Fruit fly (Drosophila melanogaster): ENCODE data around the gene CG8032.

CG8032 gene

DNA sequence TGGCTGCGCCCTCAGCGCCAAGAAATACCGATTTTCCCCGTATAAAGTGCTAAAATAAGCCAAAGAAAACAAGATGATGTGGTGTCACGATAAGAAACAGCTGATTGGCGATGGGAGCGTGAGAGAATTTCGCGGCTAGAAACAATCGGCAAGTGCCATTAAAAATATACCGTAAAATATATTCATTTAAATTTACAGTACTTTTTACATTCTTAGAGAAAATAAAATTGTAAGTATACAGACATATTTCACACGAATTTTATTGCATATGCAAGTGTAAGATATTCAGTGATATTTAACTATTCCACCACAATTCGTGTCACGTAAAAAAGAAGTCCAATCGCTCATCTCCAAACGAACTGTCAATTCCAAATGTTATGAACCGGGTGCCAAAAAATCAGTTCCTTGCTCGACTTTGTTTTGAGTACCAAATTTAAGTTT lies 12.7 kb downstream of the CG8032 start, which contains the start of the genes Unc50, CG11755 and CG8043 (continued):
- TF ChIP-seq gce (GFP tag; IDR thresholded peaks at IDR 0.05), result no peak
- TF ChIP-seq CG18599 (GFP tag; optimal IDR thresholded peaks at IDR 0.05), result no peak
- TF ChIP-seq jumu (GFP tag; optimal IDR thresholded peaks at IDR 0.05), result peak; percentile 70
- TF ChIP-seq otp (GFP tag; IDR thresholded peaks at IDR 0.05), result no peak
- peak; percentile 34; the same call in 1 of the 2 replicates for TF ChIP-seq CG1024 (GFP tag; IDR thresholded peaks at IDR 0.05)
- no peak for TF ChIP-seq salm (tag; optimal IDR thresholded peaks at IDR 0.05)
- TF ChIP-seq Vsx1 (GFP tag; optimal IDR thresholded peaks at IDR 0.05), result no peak
- TF ChIP-seq disco-r (GFP tag; optimal IDR thresholded peaks at IDR 0.05), result peak; percentile 53
- TF ChIP-seq CG17359 (tag; optimal IDR thresholded peaks at IDR 0.05), result peak; percentile 68
- no peak for TF ChIP-seq kah (GFP tag; optimal IDR thresholded peaks at IDR 0.05)
- no peak for TF ChIP-seq CG1832 (GFP tag; optimal IDR thresholded peaks at IDR 0.05)
- TF ChIP-seq dati (GFP tag; IDR thresholded peaks at IDR 0.05), result no peak
- TF ChIP-seq CG30431 (GFP tag; optimal IDR thresholded peaks at IDR 0.05), result no peak
- TF ChIP-seq slou (GFP tag; optimal IDR thresholded peaks at IDR 0.05), result peak; percentile 78
- TF ChIP-seq CG17186 (GFP tag; optimal IDR thresholded peaks at IDR 0.05), result peak; percentile 75
- TF ChIP-seq abd-A (tag; optimal IDR thresholded peaks at IDR 0.05), result no peak
- TF ChIP-seq CG8765 (GFP tag; IDR thresholded peaks at IDR 0.05), result peak; percentile 50; the same call in 1 of the 2 replicates
- TF ChIP-seq CG2202 (tag; optimal IDR thresholded peaks at IDR 0.05), result peak; percentile 32
- no peak for TF ChIP-seq pfk (GFP tag; optimal IDR thresholded peaks at IDR 0.05)
- TF ChIP-seq Ets65A (GFP tag), result peak; percentile 93
- TF ChIP-seq dimm (GFP tag; IDR thresholded peaks at IDR 0.05), result no peak
- TF ChIP-seq Hmr (GFP tag; optimal IDR thresholded peaks at IDR 0.05), result peak; percentile 84
- TF ChIP-seq CG18619 (GFP tag; optimal IDR thresholded peaks at IDR 0.05), result peak; percentile 78
- TF ChIP-seq kni (GFP tag; optimal IDR thresholded peaks at IDR 0.05), result peak; percentile 52
- TF ChIP-seq ham (GFP tag; IDR thresholded peaks at IDR 0.05), result no peak
- TF ChIP-seq gsb (GFP tag; IDR thresholded peaks at IDR 0.05), result no peak
- no peak for TF ChIP-seq sens-2 (GFP tag; IDR thresholded peaks at IDR 0.05)
- TF ChIP-seq Ssrp (tag; optimal IDR thresholded peaks at IDR 0.05), result peak; percentile 55
- peak; percentile 88 for TF ChIP-seq phol (tag; optimal IDR thresholded peaks at IDR 0.05)
- TF ChIP-seq exex (tag; optimal IDR thresholded peaks at IDR 0.05), result no peak
- peak; percentile 78 for TF ChIP-seq Hr3 (GFP tag; optimal IDR thresholded peaks at IDR 0.05)
- TF ChIP-seq Myb (GFP tag; optimal IDR thresholded peaks at IDR 0.05), result peak; percentile 49
- TF ChIP-seq ERR (GFP tag; optimal IDR thresholded peaks at IDR 0.05), result peak; percentile 15
- peak; percentile 75 for TF ChIP-seq CG14667 (GFP tag; IDR thresholded peaks at IDR 0.05)
- TF ChIP-seq CG11504 (tag; optimal IDR thresholded peaks at IDR 0.05), result peak; percentile 80
- no peak for TF ChIP-seq CG10321 (GFP tag; IDR thresholded peaks at IDR 0.05)
- peak; percentile 65 for TF ChIP-seq fd3F (GFP tag; optimal IDR thresholded peaks at IDR 0.05)
- TF ChIP-seq emc (GFP tag; optimal IDR thresholded peaks at IDR 0.05), result peak; percentile 20
- TF ChIP-seq cas (GFP tag; IDR thresholded peaks at IDR 0.05), result peak; percentile 76
- peak; percentile 81 for TF ChIP-seq CG11456 (GFP tag; IDR thresholded peaks at IDR 0.05)
- TF ChIP-seq Dref (GFP tag; IDR thresholded peaks at IDR 0.05), result peak; percentile 36; the same call in 1 of the 2 replicates
- TF ChIP-seq Mad (GFP tag; optimal IDR thresholded peaks at IDR 0.05), result peak; percentile 76
- TF ChIP-seq fd102C (GFP tag; optimal IDR thresholded peaks at IDR 0.05), result peak; percentile 15
- peak; percentile 93 for TF ChIP-seq Bgb (GFP tag; IDR thresholded peaks at IDR 0.05; ENCODE audit: partially characterized antibody)
- TF ChIP-seq pho (GFP tag; optimal IDR thresholded peaks at IDR 0.05), result peak; percentile 71
- TF ChIP-seq pnt (GFP tag; optimal IDR thresholded peaks at IDR 0.05), result peak; percentile 52
- peak; percentile 56 for TF ChIP-seq HHEX (GFP tag; optimal IDR thresholded peaks at IDR 0.05)
- no peak for TF ChIP-seq CG6854 (GFP tag; optimal IDR thresholded peaks at IDR 0.05)
- no peak for TF ChIP-seq CG15479 (GFP tag; optimal IDR thresholded peaks at IDR 0.05)
- peak; percentile 86 for TF ChIP-seq dysf (GFP tag; IDR thresholded peaks at IDR 0.05)
- TF ChIP-seq caup (GFP tag; optimal IDR thresholded peaks at IDR 0.05; ENCODE audit: severe bottlenecking), result peak; percentile 52
